Worm (Caenorhabditis elegans) whole organism, L4 larva: ENCODE data around the gene F19B10.5.

Experiments used
- T26A8.4 ChIP-seq: fragments of 200-800 bp; sonication (Bioruptor generic); IDR thresholded peaks from 2 replicates; pipeline ENCODE4 v1.3.6; 2022; ENCODE audit warnings: missing genetic modification characterization, missing compliant biosample characterization
- aha-1 ChIP-seq: fragments of 150-350 bp; peaks from one replicate; lab custom pipeline; 2014; ENCODE audit warnings: missing biosample characterization, missing genetic modification characterization
- ama-1 ChIP-seq: fragments of 150-350 bp; optimal IDR thresholded peaks from 2 replicates; lab custom pipeline; 2014; ENCODE audit warnings: inconsistent platforms, mixed read lengths
- ceh-82 ChIP-seq: sonication (generic microtip); optimal IDR thresholded peaks from 2 replicates; lab custom pipeline; 2017; ENCODE audit warnings: missing biosample characterization, missing genetic modification characterization
- fos-1 ChIP-seq: fragments of 150-350 bp; optimal IDR thresholded peaks from 2 replicates; lab custom pipeline; 2014; ENCODE audit warnings: missing biosample characterization, missing genetic modification characterization
- lin-13 ChIP-seq: fragments of 150-350 bp; optimal IDR thresholded peaks from 2 replicates; lab custom pipeline; 2014; ENCODE audit warnings: missing biosample characterization, missing genetic modification reagents, missing genetic modification characterization
- lin-15B ChIP-seq: fragments of 150-350 bp; sonication (generic microtip); optimal IDR thresholded peaks from 3 replicates; lab custom pipeline; 2014; ENCODE audit warnings: missing biosample characterization, missing genetic modification characterization
- lin-39 ChIP-seq: fragments of 150-350 bp; optimal IDR thresholded peaks from 2 replicates; lab custom pipeline; 2014; ENCODE audit warnings: missing biosample characterization, missing genetic modification reagents, missing genetic modification characterization
- nhr-237 ChIP-seq: sonication (generic microtip); optimal IDR thresholded peaks from 2 replicates; lab custom pipeline; 2017; ENCODE audit warnings: missing biosample characterization, missing genetic modification characterization
- nhr-25 ChIP-seq: sonication (generic microtip); optimal IDR thresholded peaks from 2 replicates; lab custom pipeline; 2017; ENCODE audit warnings: missing genetic modification characterization, mild to moderate bottlenecking, missing compliant biosample characterization, antibody characterized with exemption, moderate library complexity, borderline replicate concordance; ENCODE audit not compliant: insufficient read depth
- nhr-76 ChIP-seq: fragments of 150-350 bp; optimal IDR thresholded peaks from 2 replicates; lab custom pipeline; 2014; ENCODE audit warnings: missing biosample characterization, missing genetic modification characterization
- snpc-4 ChIP-seq: fragments of 150-350 bp; optimal IDR thresholded peaks from 2 replicates; lab custom pipeline; 2014; ENCODE audit warnings: missing biosample characterization, missing genetic modification characterization
- unc-62 ChIP-seq, 3 experiments: fragments of 150-350 bp in 1 of 3; sonication (generic microtip); optimal IDR thresholded peaks in 2 of 3; peaks in 1 of 3; 1 replicate in 1 of 3; 2 replicates in 2 of 3; lab custom pipeline; 2014 to 2017; ENCODE audit warnings: missing biosample characterization in 3 of 3, missing genetic modification characterization in 3 of 3, missing genetic modification reagents in 3 of 3, missing genotype in 1 of 3

DNA sequence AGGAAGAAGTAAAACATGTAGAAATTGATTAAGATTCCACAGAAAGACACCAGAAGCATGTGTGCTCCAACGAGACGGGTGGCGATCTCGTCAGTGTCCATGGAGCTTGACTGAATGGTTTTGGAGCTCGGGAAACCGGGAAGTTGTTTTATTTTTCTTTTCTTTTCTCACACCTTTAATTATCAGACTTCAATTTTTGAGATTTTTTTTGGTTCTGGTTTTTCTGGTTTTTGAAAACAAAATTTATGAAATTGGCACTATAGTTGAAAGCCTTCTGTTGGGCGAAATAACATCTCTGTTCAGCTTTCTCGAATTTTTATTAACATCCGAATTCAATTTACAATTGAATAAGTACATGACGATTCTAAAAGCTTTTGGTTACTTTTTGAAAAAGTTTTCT is 44.1 kb downstream of the F19B10.5 start, which contains the start of gene srx-104:
- no peak for TF ChIP-seq nhr-25
- no peak for TF ChIP-seq lin-13 (GFP tag; lab: Kevin White, UChicago)
- TF ChIP-seq lin-15B (tag; lab: Kevin White, UChicago), result no peak
- TF ChIP-seq ceh-82, result no peak
- no peak for TF ChIP-seq nhr-76
- no peak for TF ChIP-seq ama-1 (lab: Kevin White, UChicago)
- TF ChIP-seq snpc-4 (tag; lab: Kevin White, UChicago), result no peak
- TF ChIP-seq nhr-237 (tag; lab: Kevin White, UChicago), result no peak
- TF ChIP-seq fos-1 (tag; lab: Kevin White, UChicago), result no peak
- no peak for TF ChIP-seq lin-39 (tag; lab: Kevin White, UChicago)
- TF ChIP-seq T26A8.4 (GFP tag; lab: Robert Waterston, UW), result no peak
- no peak for TF ChIP-seq aha-1 (tag; lab: Kevin White, UChicago)
- TF ChIP-seq unc-62 (GFP tag; optimal IDR thresholded peaks at IDR 0.05 in 1 of 2; lab: Kevin White, UChicago), result no peak
- no peak for TF ChIP-seq unc-62 (tag; optimal IDR thresholded peaks at IDR 0.05; lab: Kevin White, UChicago)
